Worm (Caenorhabditis elegans) whole organism, late embryonic: Measurements from ENCODE around the gene srsx-31.
"Not testable (repeated sequence)": the region's sequence is repeated elsewhere in the genome, so short reads cannot be mapped to it uniquely, and the experiment has no call there.

Experiments used
- Y22D7AL.16 ChIP-seq: sonication (generic microtip); optimal IDR thresholded peaks from 2 replicates; lab custom pipeline; 2016; ENCODE audit warnings: missing genetic modification characterization, missing compliant biosample characterization
- ama-1 ChIP-seq: fragments of 150-350 bp; optimal IDR thresholded peaks from 2 replicates; lab custom pipeline; 2014
- ceh-18 ChIP-seq: sonication (generic microtip); optimal IDR thresholded peaks from 2 replicates; lab custom pipeline; 2016; ENCODE audit warnings: missing genetic modification characterization, missing compliant biosample characterization
- che-1 ChIP-seq: sonication (generic microtip); optimal IDR thresholded peaks from 2 replicates; lab custom pipeline; 2016; ENCODE audit warnings: mild to moderate bottlenecking, missing genetic modification characterization, missing compliant biosample characterization
- lin-11 ChIP-seq: fragments of 200-800 bp; sonication (Bioruptor generic); optimal IDR thresholded peaks from 2 replicates; lab custom pipeline; 2018; ENCODE audit warnings: mild to moderate bottlenecking, missing genetic modification characterization, missing compliant biosample characterization
- odd-2 ChIP-seq: sonication (generic microtip); optimal IDR thresholded peaks from 2 replicates; lab custom pipeline; 2017; ENCODE audit warnings: antibody characterized with exemption, mild to moderate bottlenecking, missing genetic modification characterization, missing compliant biosample characterization
- pat-9 ChIP-seq: fragments of 200-800 bp; sonication (Bioruptor generic); optimal IDR thresholded peaks from 2 replicates; lab custom pipeline; 2018; ENCODE audit warnings: mild to moderate bottlenecking, missing genetic modification characterization, moderate library complexity, missing compliant biosample characterization
- pax-1 ChIP-seq: fragments of 150-350 bp; optimal IDR thresholded peaks from 2 replicates; lab custom pipeline; 2014; ENCODE audit warnings: missing biosample characterization, missing genetic modification characterization
- pha-4 ChIP-seq: fragments of 150-350 bp; optimal IDR thresholded peaks from 2 replicates; lab custom pipeline; 2018; ENCODE audit warnings: missing biosample characterization, missing genetic modification reagents, missing genetic modification characterization
- sox-4 ChIP-seq: sonication (generic microtip); optimal IDR thresholded peaks from 2 replicates; lab custom pipeline; 2017; ENCODE audit warnings: mild to moderate bottlenecking, missing genetic modification characterization, inconsistent platforms, missing compliant biosample characterization
- tbx-2 ChIP-seq: sonication (generic microtip); optimal IDR thresholded peaks from 2 replicates; lab custom pipeline; 2016; ENCODE audit warnings: missing genetic modification characterization, missing compliant biosample characterization
- ttx-3 ChIP-seq: sonication (generic microtip); optimal IDR thresholded peaks from 2 replicates; lab custom pipeline; 2016; ENCODE audit warnings: missing genetic modification reagents, missing genetic modification characterization, missing compliant biosample characterization
- unc-86 ChIP-seq: sonication (generic microtip); optimal IDR thresholded peaks from 2 replicates; lab custom pipeline; 2016; ENCODE audit warnings: missing genetic modification characterization, missing compliant biosample characterization
- ztf-16 ChIP-seq: sonication (generic microtip); optimal IDR thresholded peaks from 2 replicates; lab custom pipeline; 2017; ENCODE audit warnings: missing genetic modification characterization, missing compliant biosample characterization

DNA sequence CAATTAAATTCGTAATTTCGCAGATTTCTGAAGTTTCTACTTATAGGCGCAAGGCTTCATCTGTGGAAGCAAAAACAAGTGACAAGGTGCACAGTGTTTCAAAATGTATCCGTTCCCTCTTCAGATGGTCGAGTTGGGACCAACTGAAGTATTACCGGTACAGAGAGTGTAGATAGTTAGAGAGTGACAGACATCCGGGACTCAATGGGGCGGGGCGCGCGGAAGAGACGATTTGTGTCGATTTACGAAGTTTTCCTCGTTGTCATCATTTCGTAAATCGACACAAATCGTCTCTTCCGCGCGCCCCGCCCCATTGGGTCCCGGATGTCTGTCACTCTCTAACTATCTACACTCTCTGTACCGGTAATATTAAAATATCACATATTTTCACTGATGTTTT is 31.2 kb upstream of the srsx-31 start, which contains the start of gene C03E10.3:
- not testable (repeated sequence) for TF ChIP-seq ttx-3; pat-9 (tag; lab: Kevin White, UChicago); odd-2 (tag; lab: Kevin White, UChicago); ama-1 (lab: Kevin White, UChicago); sox-4 (tag; lab: Kevin White, UChicago); Y22D7AL.16; ceh-18 (tag; lab: Kevin White, UChicago); tbx-2 (tag; lab: Kevin White, UChicago); pax-1 (tag; lab: Kevin White, UChicago); ztf-16 (tag; lab: Kevin White, UChicago); unc-86 (tag; lab: Kevin White, UChicago); lin-11 (tag; lab: Kevin White, UChicago); che-1 (tag; lab: Kevin White, UChicago); pha-4
